Worm (Caenorhabditis elegans): ENCODE results near the gene R05D3.3.

DNA sequence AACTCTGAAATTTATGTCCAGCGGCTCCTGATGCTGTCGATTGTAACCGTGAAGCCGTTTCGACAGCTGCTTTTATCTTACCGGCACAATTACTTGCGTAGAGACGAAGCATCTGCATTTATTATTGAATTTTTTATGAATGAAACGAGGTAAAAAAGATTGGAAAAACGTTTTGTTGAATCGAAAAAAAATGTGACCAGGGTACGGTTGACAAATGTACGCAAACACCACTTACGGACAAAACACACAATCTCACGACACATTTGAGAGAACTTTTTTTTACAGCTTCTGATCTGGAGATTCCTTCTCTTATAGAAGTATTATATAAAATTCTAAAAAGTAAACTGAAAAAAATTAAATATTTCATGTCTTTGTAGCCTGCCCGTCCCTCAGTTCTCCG lies 32.0 kb upstream of the R05D3.3 start, which contains the start of the genes mrps-18A and ZC262.2:
- TF ChIP-seq ref-1 (GFP tag; conservative IDR thresholded peaks at IDR 0.05) (no peak), klf-2 (GFP tag; conservative IDR thresholded peaks at IDR 0.05) (no peak), ztf-23 (GFP tag; IDR thresholded peaks at IDR 0.05) (no peak), flt-1 (GFP tag; IDR thresholded peaks at IDR 0.05) (no peak), cog-1 (tag; optimal IDR thresholded peaks at IDR 0.05) (no peak), ztf-29 (GFP tag; IDR thresholded peaks at IDR 0.05) (no peak), med-1 (GFP tag; optimal IDR thresholded peaks at IDR 0.05; ENCODE audit: insufficient read depth) (no peak), T22C8.4 (GFP tag; IDR thresholded peaks at IDR 0.05) (no peak)
